Worm (Caenorhabditis elegans): Measurements from ENCODE around the gene K04A8.19.

DNA sequence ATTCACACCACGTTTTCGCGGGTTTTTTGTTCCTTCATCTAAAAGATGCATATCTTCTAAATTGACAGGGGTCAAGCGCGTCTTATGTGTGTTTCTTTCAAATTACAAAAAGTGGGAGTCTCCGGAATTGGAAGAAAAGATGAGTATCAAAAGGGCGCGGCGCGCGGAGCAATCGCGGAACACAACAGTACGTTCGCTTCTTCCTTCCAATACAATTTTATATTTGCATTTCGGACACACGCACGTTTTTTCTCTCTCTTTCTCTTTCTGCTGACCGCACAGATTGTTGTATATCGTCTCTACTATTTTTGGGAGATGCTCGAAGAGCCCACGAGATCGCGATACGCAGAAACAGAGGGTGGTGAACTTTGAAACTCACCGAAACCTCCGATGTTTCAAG, 5.9 kb downstream of the K04A8.19 start:
- TF ChIP-seq ama-1 (optimal IDR thresholded peaks at IDR 0.05) (no peak), zag-1 (tag; optimal IDR thresholded peaks at IDR 0.05) (no peak), lin-13 (GFP tag; optimal IDR thresholded peaks at IDR 0.05) (no peak), mab-5 (tag; optimal IDR thresholded peaks at IDR 0.05) (no peak), nhr-237 (tag; optimal IDR thresholded peaks at IDR 0.05) (no peak), nhr-11 (tag; optimal IDR thresholded peaks at IDR 0.05) (no peak), egl-27 (tag; optimal IDR thresholded peaks at IDR 0.05) (no peak), lin-39 (tag; optimal IDR thresholded peaks at IDR 0.05) (no peak)

Data from whole organism, L2 larva.